Fruit fly (Drosophila melanogaster) ovary, adult (tissue): ENCODE measurements around the gene SAK.

Source experiments
- CG17801 ChIP-seq: fragments of 200-800 bp; optimal IDR thresholded peaks from 2 replicates; lab custom pipeline; 2019; ENCODE audit warnings: missing biosample characterization, mild to moderate bottlenecking, missing genetic modification characterization, moderate library complexity; ENCODE audit not compliant: partially characterized antibody

SAK gene

DNA sequence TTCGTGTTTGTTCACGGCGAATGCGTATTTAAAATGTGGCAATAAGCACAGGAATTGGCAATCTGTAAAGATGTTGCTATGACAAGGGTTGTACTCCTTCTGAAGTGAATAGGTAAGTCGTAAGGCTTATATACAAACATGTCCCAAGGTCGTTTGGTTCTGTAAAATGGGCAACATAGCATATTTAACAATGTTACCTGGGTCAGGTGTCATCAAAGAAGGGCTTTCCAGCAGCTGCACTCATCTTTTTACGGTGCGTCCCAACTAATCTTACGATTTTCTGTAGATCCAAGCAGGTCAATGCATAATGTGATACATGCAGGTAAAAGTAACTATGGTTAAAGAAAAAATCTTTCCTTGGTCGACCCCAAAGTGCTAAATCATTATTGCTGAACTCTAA lies 25.2 kb downstream of the SAK start, which contains the start of gene Neu2:
TSS of gene Neu2 (minus strand) at position 101 of the 400 bp plus-strand sequence.
- no peak for TF ChIP-seq CG17801 (GFP tag; lab: Kevin White, UChicago)

DNA sequence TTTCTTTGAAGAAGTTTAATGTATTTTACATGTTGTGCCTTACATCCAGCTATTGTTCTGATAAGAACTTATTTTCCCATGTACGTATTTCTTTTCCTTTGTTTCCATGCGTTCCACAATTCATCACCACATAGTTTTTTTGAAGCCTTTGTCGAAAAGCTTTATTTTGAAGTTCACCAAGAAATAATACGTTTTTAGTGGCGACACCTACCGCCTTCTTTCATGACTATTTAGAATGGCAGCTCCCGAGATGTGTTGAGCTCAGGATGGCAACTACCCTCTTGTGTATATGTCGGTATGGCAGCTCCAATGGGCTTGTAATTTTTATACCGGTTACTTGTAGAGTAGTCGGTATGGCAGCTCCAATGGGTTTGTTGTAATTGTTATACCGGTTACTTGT lies 31.9 kb downstream of the SAK start:
- TF ChIP-seq CG17801 (GFP tag; lab: Kevin White, UChicago): no peak

DNA sequence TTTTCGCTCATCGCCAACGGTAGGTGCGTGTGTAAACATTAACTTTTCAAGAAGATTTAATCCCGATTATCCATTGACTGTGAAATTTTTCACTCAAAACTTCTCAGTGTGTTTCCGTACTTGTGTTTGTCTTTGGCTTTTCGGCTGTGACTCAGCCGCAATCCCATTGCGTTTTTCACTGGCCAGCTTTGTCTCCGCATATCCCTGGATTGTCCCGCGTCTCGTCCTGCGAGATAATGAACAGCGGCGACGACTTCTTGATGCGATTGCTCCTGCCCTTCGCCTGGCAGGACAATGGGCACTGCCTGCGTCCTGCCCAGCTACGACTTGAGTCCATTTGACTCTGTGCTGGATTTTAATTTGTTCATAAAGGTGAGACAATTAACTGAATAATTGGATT lies 33.6 kb downstream of the SAK start:
- TF ChIP-seq CG17801 (GFP tag; lab: Kevin White, UChicago): no peak

DNA sequence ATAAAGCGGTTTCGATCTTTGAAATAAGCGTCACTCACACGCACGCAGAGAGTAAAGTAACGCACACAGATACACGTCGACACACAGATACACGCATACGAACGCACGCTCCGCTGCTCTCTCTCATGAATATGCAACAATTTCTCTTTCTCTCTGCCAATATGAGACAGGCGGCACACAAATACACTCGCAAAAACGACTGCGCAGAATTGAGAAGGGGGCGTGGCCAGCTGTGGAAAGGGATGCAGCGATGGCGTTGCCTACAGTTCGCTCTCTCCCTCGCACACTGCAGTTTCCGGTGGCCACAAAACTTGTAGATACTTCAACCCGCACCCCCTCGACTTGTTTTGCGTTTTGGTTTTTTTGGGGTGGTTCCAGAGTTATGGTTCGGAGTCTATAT lies 36.1 kb downstream of the SAK start:
- TF ChIP-seq CG17801 (GFP tag; lab: Kevin White, UChicago): no peak

DNA sequence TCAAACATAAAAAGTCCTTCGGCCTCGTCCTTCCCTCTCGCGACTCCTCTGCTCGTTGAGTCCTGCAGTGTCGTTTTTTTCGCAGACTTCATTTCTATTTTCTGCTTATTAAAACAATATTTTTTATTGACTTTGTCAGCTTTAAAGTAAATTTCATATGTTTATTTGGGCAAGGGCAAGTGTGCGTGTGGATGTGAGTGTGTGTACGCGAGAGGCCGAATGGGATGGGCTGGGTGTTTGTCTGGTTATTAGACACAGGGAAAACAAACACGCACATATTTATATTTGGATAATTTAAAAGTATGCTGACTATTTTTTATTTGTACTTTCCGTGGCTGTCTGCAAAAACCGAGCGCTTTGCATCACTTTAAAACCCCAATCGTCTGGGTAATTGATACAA lies 37.8 kb downstream of the SAK start:
- no peak for TF ChIP-seq CG17801 (GFP tag; lab: Kevin White, UChicago)

DNA sequence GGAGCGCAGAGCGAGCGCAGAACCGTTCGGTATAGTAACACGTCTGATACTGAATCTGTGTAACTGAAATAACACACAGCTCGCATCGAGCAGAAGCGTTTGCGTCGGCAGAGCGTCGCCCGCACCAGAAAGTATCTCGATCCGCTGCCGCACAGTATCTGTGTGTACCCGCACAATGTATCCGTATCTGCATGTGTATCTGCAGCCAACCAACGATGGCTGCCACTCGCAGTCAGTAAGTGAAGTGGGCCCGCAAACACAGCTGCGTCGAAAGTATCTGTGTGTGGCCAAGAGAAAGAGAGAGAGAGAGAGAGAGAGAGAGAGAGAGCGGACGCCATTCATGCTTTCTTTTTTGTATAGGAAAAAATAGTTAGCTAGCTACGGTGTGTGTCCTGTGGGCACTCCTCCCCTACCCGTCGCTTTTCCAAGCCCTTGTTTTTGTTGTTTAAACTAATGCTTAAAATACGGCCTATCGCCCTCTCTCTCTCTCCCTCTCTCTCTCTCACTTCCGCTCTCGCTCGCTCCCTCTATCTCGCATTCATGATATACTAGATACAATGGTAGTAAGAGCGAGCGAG lies 39.2 kb downstream of the SAK start, which contains the start of gene croc:
TSS of gene croc (minus strand) at position 51 of the 578 bp plus-strand sequence.
- TF ChIP-seq CG17801 (GFP tag; lab: Kevin White, UChicago): no peak

DNA sequence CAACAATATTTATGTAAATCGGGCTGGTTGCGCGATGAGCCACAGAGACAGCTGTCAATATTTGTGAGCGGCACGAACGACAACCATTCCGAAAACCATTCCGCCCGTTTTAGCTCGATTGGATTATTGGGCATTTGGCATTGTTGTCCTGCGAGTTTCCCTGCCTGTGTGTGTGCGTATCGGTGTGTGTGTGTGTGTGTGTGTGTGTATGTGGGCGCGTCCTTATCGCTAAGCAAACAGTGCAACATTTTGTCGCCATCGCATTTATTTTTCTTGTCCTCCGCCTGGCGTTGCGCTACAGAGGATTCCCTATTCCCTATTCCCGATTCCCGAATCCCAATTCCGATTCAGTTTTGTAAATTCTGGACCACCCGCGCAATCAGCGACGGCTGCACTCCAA lies 43.8 kb downstream of the SAK start:
- no peak for TF ChIP-seq CG17801 (GFP tag; lab: Kevin White, UChicago)

DNA sequence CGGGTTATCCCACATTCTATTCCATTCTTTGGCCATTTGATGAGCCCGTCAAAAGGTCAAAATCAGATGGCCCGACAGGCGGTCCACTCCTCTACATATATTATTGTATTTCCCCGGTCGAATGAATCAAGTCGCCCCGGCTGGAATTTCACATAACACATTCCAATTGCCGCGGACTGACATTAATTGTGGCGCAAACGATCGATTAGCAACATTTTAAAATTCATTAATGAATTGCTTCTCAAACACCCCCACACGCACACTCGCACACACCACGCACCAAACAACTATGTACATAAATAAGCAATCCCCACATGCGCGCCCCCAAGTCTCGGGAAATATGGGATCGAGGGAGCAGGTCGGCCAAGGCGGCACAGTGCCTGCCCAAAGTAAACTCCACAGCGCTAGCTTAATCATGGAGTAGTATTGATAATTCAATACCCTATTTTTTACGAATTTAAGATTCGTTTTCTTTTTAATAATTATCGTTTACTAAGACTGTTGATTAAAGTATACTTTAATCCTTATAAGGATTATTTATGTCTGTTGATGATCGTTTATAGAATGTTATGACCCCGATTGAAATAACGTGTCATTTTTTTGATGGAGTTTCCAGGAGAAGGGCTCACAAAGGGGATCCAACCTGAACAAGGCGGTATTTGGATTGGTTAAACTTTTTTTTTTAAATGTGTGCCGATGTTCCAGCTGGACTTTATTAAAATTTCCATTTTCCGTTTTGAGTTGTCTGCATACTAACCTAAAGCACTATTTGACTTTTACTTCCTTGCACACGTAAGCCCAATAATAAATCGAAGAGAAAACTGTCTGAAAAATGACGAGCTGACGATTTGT lies 50.2 kb downstream of the SAK start:
- no peak for TF ChIP-seq CG17801 (GFP tag; lab: Kevin White, UChicago)

DNA sequence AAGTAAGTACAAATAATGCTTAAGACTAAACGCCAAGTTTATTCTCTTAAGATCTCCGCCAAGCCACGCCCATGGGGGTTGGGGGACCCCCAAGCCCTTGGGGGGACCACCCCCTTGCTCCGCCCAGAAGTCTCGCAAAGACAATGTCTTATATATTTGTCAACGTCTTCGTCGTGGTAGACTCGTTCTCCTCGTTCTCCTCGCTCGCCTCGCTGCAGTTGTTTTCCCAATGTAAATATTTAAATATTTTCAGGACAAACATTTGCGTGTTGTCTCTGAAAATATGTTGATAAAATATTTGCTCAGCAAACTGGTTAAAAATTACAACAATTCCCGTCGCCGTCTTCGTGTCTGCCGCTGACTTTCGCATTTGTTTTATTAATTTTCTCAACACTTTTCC lies 51.4 kb downstream of the SAK start:
- no peak for TF ChIP-seq CG17801 (GFP tag; lab: Kevin White, UChicago)

DNA sequence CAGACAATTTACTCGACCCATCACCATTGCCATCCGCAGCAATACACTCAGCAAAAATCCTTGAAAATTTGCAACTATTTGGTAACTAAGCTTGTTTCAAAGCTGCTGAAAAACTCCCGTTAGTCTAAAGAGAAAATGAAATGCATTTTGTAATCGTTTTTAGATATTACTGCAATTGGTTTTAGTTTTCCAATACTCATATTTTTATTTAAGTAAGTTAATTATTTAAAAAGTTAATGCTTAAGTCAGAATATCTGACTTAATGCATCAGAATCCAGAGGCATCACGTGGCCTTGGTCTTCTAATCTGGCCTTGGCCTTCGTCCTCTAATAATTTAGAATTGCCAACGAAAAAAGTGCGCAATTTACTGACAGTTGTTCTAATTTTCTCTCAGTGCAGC lies 52.8 kb downstream of the SAK start:
- TF ChIP-seq CG17801 (GFP tag; lab: Kevin White, UChicago): no peak
